Fruit fly (Drosophila melanogaster) whole organism, pupa: ENCODE data around the gene CG31468.

ENCODE experiments used
- CG8159 ChIP-seq: fragments of 200-800 bp; sonication (Bioruptor generic); optimal IDR thresholded peaks from 3 replicates; lab custom pipeline; 2018; ENCODE audit warnings: missing biosample characterization, mild to moderate bottlenecking, missing genetic modification characterization, moderate library complexity
- D1 ChIP-seq: fragments of 200-800 bp; sonication (Bioruptor generic); optimal IDR thresholded peaks from 2 replicates; lab custom pipeline; 2018; ENCODE audit warnings: missing biosample characterization, mild to moderate bottlenecking, missing genetic modification characterization, moderate library complexity

dm6 chr3R:23721525-23721924, 21.4 kb upstream of the CG31468 start, which contains the start of gene CG10232:
- TF ChIP-seq D1 (tag; lab: Kevin White, UChicago) (no peak), CG8159 (tag; lab: Kevin White, UChicago) (no peak)
